Worm (Caenorhabditis elegans) whole organism, L1 larva: ENCODE results near the gene sec-6.
A peak's percentile ranks its signal among the peaks of the same experiment; 100 is the strongest.

ENCODE experiments used
- C04F5.9 ChIP-seq: sonication (generic microtip); optimal IDR thresholded peaks from 2 replicates; lab custom pipeline; 2016; ENCODE audit warnings: missing genetic modification characterization, missing compliant biosample characterization
- C16A3.4 ChIP-seq: fragments of 150-350 bp; optimal IDR thresholded peaks from 2 replicates; lab custom pipeline; 2014; ENCODE audit warnings: missing biosample characterization, missing genetic modification characterization
- aha-1 ChIP-seq: fragments of 150-350 bp; optimal IDR thresholded peaks from 2 replicates; lab custom pipeline; 2014; ENCODE audit warnings: missing biosample characterization, missing genetic modification characterization
- aly-2 ChIP-seq: fragments of 150-350 bp; optimal IDR thresholded peaks from 2 replicates; lab custom pipeline; 2014; ENCODE audit warnings: missing biosample characterization, missing genetic modification characterization
- blmp-1 ChIP-seq: fragments of 150-350 bp; optimal IDR thresholded peaks from 2 replicates; lab custom pipeline; 2014; ENCODE audit warnings: missing biosample characterization, missing genetic modification characterization
- ceh-88 ChIP-seq: fragments of 200-800 bp; sonication (Bioruptor generic); IDR thresholded peaks from 2 replicates; pipeline ENCODE4 v1.3.6; 2022; ENCODE audit warnings: missing genetic modification characterization, missing compliant biosample characterization
- ceh-90 ChIP-seq: sonication (generic microtip); optimal IDR thresholded peaks from 2 replicates; lab custom pipeline; 2016; ENCODE audit warnings: missing genetic modification characterization, missing compliant biosample characterization
- dpl-1 ChIP-seq, 3 experiments: fragments of 150-350 bp in 2 of 3; sonication (generic microtip) in 1 of 3; optimal IDR thresholded peaks; 2 replicates each; lab custom pipeline; 2014 to 2017; ENCODE audit warnings: missing biosample characterization in 3 of 3, missing genetic modification characterization in 3 of 3, missing genetic modification reagents in 3 of 3
- dsc-1 ChIP-seq: sonication (generic microtip); optimal IDR thresholded peaks from 2 replicates; lab custom pipeline; 2016; ENCODE audit warnings: mild to moderate bottlenecking, missing genetic modification characterization, missing compliant biosample characterization
- efl-1 ChIP-seq, 4 experiments: fragments of 150-350 bp; optimal IDR thresholded peaks in 3 of 4; peaks in 1 of 4; 1 replicate in 1 of 4; 2 replicates in 3 of 4; lab custom pipeline; 2014; ENCODE audit warnings: missing biosample characterization in 2 of 4, missing genetic modification characterization in 2 of 4, missing genetic modification reagents in 2 of 4
- efl-3 ChIP-seq: fragments of 200-800 bp; sonication (Bioruptor generic); optimal IDR thresholded peaks from 2 replicates; lab custom pipeline; 2018; ENCODE audit warnings: mild to moderate bottlenecking, missing genetic modification characterization, missing compliant biosample characterization
- egl-13 ChIP-seq: sonication (generic microtip); optimal IDR thresholded peaks from 2 replicates; lab custom pipeline; 2016; ENCODE audit warnings: missing genotype, missing genetic modification reagents, missing genetic modification characterization, missing compliant biosample characterization
- egl-27 ChIP-seq, 2 experiments: fragments of 150-350 bp in 1 of 2; sonication (generic microtip); optimal IDR thresholded peaks; 3 replicates each; lab custom pipeline; 2017 to 2018; ENCODE audit warnings: missing biosample characterization in 2 of 2, missing genetic modification characterization in 2 of 2, missing genetic modification reagents in 2 of 2
- elt-3 ChIP-seq, 6 experiments: fragments of 150-350 bp in 1 of 6; sonication (generic microtip); optimal IDR thresholded peaks; 2 replicates each; lab custom pipeline; 2017 to 2018; ENCODE audit warnings: missing biosample characterization in 6 of 6, missing genetic modification characterization in 6 of 6, inconsistent platforms in 1 of 6
- grh-1 ChIP-seq: fragments of 200-800 bp; sonication (Bioruptor generic); IDR thresholded peaks from 2 replicates; pipeline ENCODE4 v1.3.6; 2022; ENCODE audit warnings: missing genetic modification reagents, missing genetic modification characterization, missing compliant biosample characterization
- isw-1 ChIP-seq: fragments of 200-800 bp; sonication (Bioruptor generic); IDR thresholded peaks from 2 replicates; pipeline ENCODE4 v1.3.6; 2022; ENCODE audit warnings: missing genetic modification characterization, missing compliant biosample characterization
- jun-1 ChIP-seq: fragments of 150-350 bp; optimal IDR thresholded peaks from 2 replicates; lab custom pipeline; 2014; ENCODE audit warnings: missing biosample characterization, missing genetic modification reagents, missing genetic modification characterization
- lin-14 ChIP-seq: fragments of 200-800 bp; sonication (Bioruptor generic); optimal IDR thresholded peaks from 2 replicates; lab custom pipeline; 2018; ENCODE audit warnings: mild to moderate bottlenecking, missing genetic modification characterization, moderate library complexity, missing compliant biosample characterization
- lir-3 ChIP-seq: sonication (generic microtip); optimal IDR thresholded peaks from 2 replicates; lab custom pipeline; 2016; ENCODE audit warnings: mild to moderate bottlenecking, missing genetic modification characterization, moderate library complexity, missing compliant biosample characterization; ENCODE audit not compliant: poor library complexity
- lsy-2 ChIP-seq, 2 experiments: fragments of 150-350 bp; optimal IDR thresholded peaks; 2 replicates each; lab custom pipeline; 2014; ENCODE audit warnings: missing biosample characterization in 2 of 2, missing genetic modification characterization in 2 of 2
- mdl-1 ChIP-seq, 2 experiments: fragments of 150-350 bp; optimal IDR thresholded peaks; 2 replicates each; lab custom pipeline; 2014 to 2017; ENCODE audit warnings: missing biosample characterization in 2 of 2, missing genetic modification characterization in 2 of 2, inconsistent platforms in 1 of 2
- mef-2 ChIP-seq: fragments of 150-350 bp; optimal IDR thresholded peaks from 2 replicates; lab custom pipeline; 2014; ENCODE audit warnings: missing biosample characterization, missing genetic modification characterization
- mep-1 ChIP-seq: fragments of 150-350 bp; optimal IDR thresholded peaks from 2 replicates; lab custom pipeline; 2014; ENCODE audit warnings: missing biosample characterization, missing genetic modification characterization
- nhr-12 ChIP-seq: sonication (generic microtip); optimal IDR thresholded peaks from 2 replicates; lab custom pipeline; 2017; ENCODE audit warnings: missing biosample characterization, missing genetic modification characterization
- nhr-19 ChIP-seq: fragments of 200-800 bp; sonication (Bioruptor generic); conservative IDR thresholded peaks from 2 replicates; pipeline ENCODE4 v1.3.6; 2022; ENCODE audit warnings: missing genetic modification characterization, missing compliant biosample characterization
- nhr-28 ChIP-seq: fragments of 150-350 bp; optimal IDR thresholded peaks from 2 replicates; lab custom pipeline; 2014; ENCODE audit warnings: missing biosample characterization, missing genetic modification characterization
- nhr-47 ChIP-seq: sonication (generic microtip); optimal IDR thresholded peaks from 2 replicates; lab custom pipeline; 2016; ENCODE audit warnings: mild to moderate bottlenecking, missing genetic modification characterization, moderate library complexity, missing compliant biosample characterization
- nhr-71 ChIP-seq: sonication (generic microtip); optimal IDR thresholded peaks from 2 replicates; lab custom pipeline; 2016; ENCODE audit warnings: mild to moderate bottlenecking, missing genetic modification characterization, moderate library complexity, missing compliant biosample characterization
- nhr-76 ChIP-seq: sonication (generic microtip); optimal IDR thresholded peaks from 2 replicates; lab custom pipeline; 2017; ENCODE audit warnings: missing biosample characterization, missing genetic modification characterization
- nhr-84 ChIP-seq: sonication (generic microtip); optimal IDR thresholded peaks from 2 replicates; lab custom pipeline; 2017; ENCODE audit warnings: missing biosample characterization, missing genetic modification characterization
- nhr-85 ChIP-seq: sonication (generic microtip); peaks from one replicate; lab custom pipeline; 2016; ENCODE audit warnings: missing genetic modification characterization, inconsistent platforms, missing compliant biosample characterization
- pax-3 ChIP-seq: fragments of 200-800 bp; sonication (Bioruptor generic); optimal IDR thresholded peaks from 2 replicates; lab custom pipeline; 2018; ENCODE audit warnings: mild to moderate bottlenecking, missing genetic modification characterization, moderate library complexity, missing compliant biosample characterization
- snpc-4 ChIP-seq: fragments of 150-350 bp; optimal IDR thresholded peaks from 2 replicates; lab custom pipeline; 2014; ENCODE audit warnings: missing biosample characterization, missing genetic modification characterization
- snu-23 ChIP-seq: sonication (generic microtip); optimal IDR thresholded peaks from 2 replicates; lab custom pipeline; 2016; ENCODE audit warnings: missing genetic modification characterization, missing compliant biosample characterization
- sptf-1 ChIP-seq: fragments of 150-350 bp; optimal IDR thresholded peaks from 2 replicates; lab custom pipeline; 2014; ENCODE audit warnings: missing biosample characterization, missing genetic modification characterization
- sup-37 ChIP-seq: fragments of 200-800 bp; sonication (Bioruptor generic); optimal IDR thresholded peaks from 2 replicates; lab custom pipeline; 2018; ENCODE audit warnings: mild to moderate bottlenecking, missing genetic modification characterization, missing compliant biosample characterization
- swsn-7 ChIP-seq: sonication (generic microtip); optimal IDR thresholded peaks from 2 replicates; lab custom pipeline; 2016; ENCODE audit warnings: missing genetic modification characterization, missing compliant biosample characterization
- unc-130 ChIP-seq: fragments of 150-350 bp; optimal IDR thresholded peaks from 2 replicates; lab custom pipeline; 2017; ENCODE audit warnings: missing biosample characterization, missing genetic modification characterization, inconsistent platforms
- unc-30 ChIP-seq: sonication (generic microtip); optimal IDR thresholded peaks from 2 replicates; lab custom pipeline; 2017; ENCODE audit warnings: missing biosample characterization, missing genetic modification characterization
- unc-62 ChIP-seq: fragments of 150-350 bp; optimal IDR thresholded peaks from 2 replicates; lab custom pipeline; 2014; ENCODE audit warnings: missing biosample characterization, missing genetic modification reagents, missing genetic modification characterization
- zip-4 ChIP-seq: fragments of 200-800 bp; sonication (Bioruptor generic); optimal IDR thresholded peaks from 2 replicates; lab custom pipeline; 2018; ENCODE audit warnings: mild to moderate bottlenecking, missing genetic modification characterization, moderate library complexity, missing compliant biosample characterization

Gene sec-6

ce11 chrII:5399201-5399600, 39.8 kb downstream of the sec-6 start, which contains the start of gene mog-5 (continued):
- no peak for TF ChIP-seq efl-3 (GFP tag; lab: Kevin White, UChicago)
- no peak for TF ChIP-seq nhr-28
- TF ChIP-seq egl-27 (tag; optimal IDR thresholded peaks at IDR 0.05; lab: Kevin White, UChicago), result no peak
- TF ChIP-seq pax-3, result no peak
- TF ChIP-seq jun-1 (tag; lab: Kevin White, UChicago), result no peak
- TF ChIP-seq lir-3 (tag; lab: Kevin White, UChicago), result no peak
- TF ChIP-seq nhr-76 (tag; lab: Kevin White, UChicago), result no peak
- peak; percentile 32 for TF ChIP-seq snu-23
- peak; percentile 35 for TF ChIP-seq dsc-1
- TF ChIP-seq sup-37 (GFP tag; lab: Kevin White, UChicago), result no peak
- peak; percentile 24 for TF ChIP-seq blmp-1 (tag; lab: Kevin White, UChicago)
- peak; percentile 4 for TF ChIP-seq nhr-47
- peak; percentile 14 to 41 for TF ChIP-seq efl-1 (optimal IDR thresholded peaks at IDR 0.05; lab: Kevin White, UChicago)
- peak; percentile 36 to 93 for TF ChIP-seq efl-1 (GFP tag; optimal IDR thresholded peaks at IDR 0.05 in 1 of 2; lab: Kevin White, UChicago)
- peak in 1 of 6 experiments; percentile 51 for TF ChIP-seq elt-3 (tag; optimal IDR thresholded peaks at IDR 0.05; lab: Kevin White, UChicago)
- TF ChIP-seq C04F5.9 (tag; lab: Kevin White, UChicago), result no peak
- TF ChIP-seq swsn-7 (tag; lab: Kevin White, UChicago), result peak; percentile 25
- no peak for TF ChIP-seq nhr-84
- 0 out of 2 replicates have a peak, but pooled peaks have one; percentile 10 for TF ChIP-seq nhr-19 (GFP tag; lab: Robert Waterston, UW)
- no peak for TF ChIP-seq lin-14 (GFP tag; lab: Kevin White, UChicago)
- no peak for TF ChIP-seq unc-62
- no peak for TF ChIP-seq unc-30 (tag; lab: Kevin White, UChicago)
- TF ChIP-seq aly-2 (tag; lab: Kevin White, UChicago), result no peak
- no peak for TF ChIP-seq unc-130 (tag; lab: Kevin White, UChicago)
- TF ChIP-seq sptf-1, result no peak
- TF ChIP-seq lsy-2 (tag; optimal IDR thresholded peaks at IDR 0.05; lab: Kevin White, UChicago), result peak; percentile 46 to 47
- TF ChIP-seq nhr-71 (tag; lab: Kevin White, UChicago), result peak; percentile 35
- no peak for TF ChIP-seq aha-1 (tag; lab: Kevin White, UChicago)
- no peak for TF ChIP-seq mef-2 (tag; lab: Kevin White, UChicago)
- peak; percentile 35 for TF ChIP-seq C16A3.4
- TF ChIP-seq isw-1 (GFP tag; lab: Robert Waterston, UW), result no peak
- peak; percentile 7 for TF ChIP-seq snpc-4 (tag; lab: Kevin White, UChicago)

ce11 chrII:5407548-5407947, 48.2 kb downstream of the sec-6 start, which contains the start of gene clec-141:
clec-141 (minus strand) TSS chrII:5407648.
- TF ChIP-seq mdl-1 (tag; optimal IDR thresholded peaks at IDR 0.05; lab: Kevin White, UChicago) (no peak), efl-3 (GFP tag; lab: Kevin White, UChicago) (no peak), ceh-90 (tag; lab: Kevin White, UChicago) (no peak), nhr-12 (tag; lab: Kevin White, UChicago) (no peak), nhr-19 (GFP tag; lab: Robert Waterston, UW) (no peak), grh-1 (GFP tag; lab: Robert Waterston, UW) (no peak), dpl-1 (GFP tag; optimal IDR thresholded peaks at IDR 0.05; lab: Kevin White, UChicago) (no peak)

- TF ChIP-seq egl-13 (tag; lab: Kevin White, UChicago) (no peak), nhr-12 (tag; lab: Kevin White, UChicago) (no peak), snu-23 (no peak), nhr-71 (tag; lab: Kevin White, UChicago) (no peak), ceh-88 (GFP tag; lab: Robert Waterston, UW) (no peak), dpl-1 (GFP tag; optimal IDR thresholded peaks at IDR 0.05; lab: Kevin White, UChicago) (no peak), mep-1 (tag; lab: Kevin White, UChicago) (no peak), zip-4 (GFP tag; lab: Kevin White, UChicago) (no peak), nhr-85 (tag; lab: Kevin White, UChicago) (no peak)
Observed at ce11 chrII:5408924-5409323, 49.6 kb downstream of the sec-6 start, which contains the start of the genes EEED8.12 and EEED8.4. EEED8.12 (minus strand) TSS chrII:5409024. EEED8.4 (plus strand) TSS chrII:5409319.
